Worm (Caenorhabditis elegans) whole organism, L4 larva: ENCODE results near the gene F41E6.15.

Experiments used
- D1046.2 ChIP-seq: fragments of 200-800 bp; sonication (Bioruptor generic); IDR thresholded peaks from 2 replicates; pipeline ENCODE4 v1.3.6; 2022; ENCODE audit warnings: missing genetic modification characterization, missing compliant biosample characterization
- F44E2.7 ChIP-seq: fragments of 200-800 bp; sonication (Bioruptor generic); IDR thresholded peaks from 2 replicates; pipeline ENCODE4 v2.1.2; 2022; ENCODE audit warnings: missing genetic modification characterization, missing compliant biosample characterization
- attf-4 ChIP-seq: sonication (generic microtip); optimal IDR thresholded peaks from 3 replicates; lab custom pipeline; 2017; ENCODE audit warnings: missing biosample characterization, missing genetic modification characterization
- lsy-2 ChIP-seq, 2 experiments: fragments of 150-350 bp in 1 of 2; sonication (generic microtip) in 1 of 2; optimal IDR thresholded peaks; 2 replicates each; lab custom pipeline; 2014 to 2017; ENCODE audit warnings: missing biosample characterization in 2 of 2, missing genetic modification characterization in 2 of 2
- skn-1 ChIP-seq: fragments of 150-350 bp; optimal IDR thresholded peaks from 2 replicates; lab custom pipeline; 2014; ENCODE audit warnings: missing biosample characterization, missing genetic modification characterization
- unc-62 ChIP-seq, 3 experiments: fragments of 150-350 bp in 1 of 3; sonication (generic microtip); optimal IDR thresholded peaks in 2 of 3; peaks in 1 of 3; 1 replicate in 1 of 3; 2 replicates in 2 of 3; lab custom pipeline; 2014 to 2017; ENCODE audit warnings: missing biosample characterization in 3 of 3, missing genetic modification characterization in 3 of 3, missing genetic modification reagents in 3 of 3, missing genotype in 1 of 3

DNA sequence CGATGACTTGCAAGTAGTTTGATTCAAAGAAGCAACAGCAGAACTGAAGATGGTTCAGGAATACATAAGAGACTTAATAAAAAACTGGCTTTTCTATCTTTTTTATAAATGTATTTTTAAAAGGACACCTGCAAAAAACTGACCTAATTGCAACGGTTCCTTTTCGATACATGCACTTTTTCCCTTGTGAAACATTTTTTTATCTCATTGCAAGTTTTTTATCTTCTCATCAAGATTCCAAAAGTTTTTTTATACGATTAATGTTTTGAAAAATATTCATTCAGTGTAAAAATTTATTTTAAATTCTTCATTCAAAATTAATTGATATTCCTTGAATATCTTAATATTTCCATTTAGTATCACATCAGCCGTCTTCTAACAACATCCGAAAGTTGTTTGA lies 33.0 kb upstream of the F41E6.15 start, which contains the start of gene oac-29:
- TF ChIP-seq F44E2.7 (GFP tag; lab: Robert Waterston, UW): no peak
- TF ChIP-seq lsy-2 (tag; optimal IDR thresholded peaks at IDR 0.05; lab: Kevin White, UChicago): no peak
- TF ChIP-seq skn-1 (tag; lab: Kevin White, UChicago): no peak
- TF ChIP-seq D1046.2 (GFP tag; lab: Robert Waterston, UW): no peak
- TF ChIP-seq attf-4 (tag; lab: Kevin White, UChicago): no peak
- TF ChIP-seq unc-62 (GFP tag; optimal IDR thresholded peaks at IDR 0.05 in 1 of 2; lab: Kevin White, UChicago): no peak
- TF ChIP-seq unc-62 (tag; optimal IDR thresholded peaks at IDR 0.05; lab: Kevin White, UChicago): no peak
